Worm (Caenorhabditis elegans) whole organism, early embryonic: Measurements from ENCODE around the gene R02F2.5.

ENCODE experiments used
- B0310.2 ChIP-seq: sonication (generic microtip); optimal IDR thresholded peaks from 2 replicates; lab custom pipeline; 2016; ENCODE audit warnings: mild to moderate bottlenecking, missing genetic modification characterization, missing compliant biosample characterization
- F13C5.2 ChIP-seq: sonication (generic microtip); optimal IDR thresholded peaks from 2 replicates; lab custom pipeline; 2017; ENCODE audit warnings: mild to moderate bottlenecking, missing genetic modification characterization, inconsistent platforms, missing compliant biosample characterization
- ama-1 ChIP-seq: fragments of 150-350 bp; optimal IDR thresholded peaks from 2 replicates; lab custom pipeline; 2014
- ceh-13 ChIP-seq: fragments of 200-800 bp; sonication (Bioruptor generic); optimal IDR thresholded peaks from 2 replicates; lab custom pipeline; 2018; ENCODE audit warnings: mild to moderate bottlenecking, missing genetic modification characterization, missing compliant biosample characterization
- ets-7 ChIP-seq: sonication (generic microtip); optimal IDR thresholded peaks from 2 replicates; lab custom pipeline; 2016; ENCODE audit warnings: missing genotype, missing genetic modification characterization, missing compliant biosample characterization
- flt-1 ChIP-seq: fragments of 200-800 bp; sonication (Bioruptor generic); IDR thresholded peaks from 2 replicates; pipeline ENCODE4 v1.3.6; 2022; ENCODE audit warnings: missing genetic modification characterization, missing compliant biosample characterization
- hmbx-1 ChIP-seq: sonication (generic microtip); optimal IDR thresholded peaks from 2 replicates; lab custom pipeline; 2016; ENCODE audit warnings: mild to moderate bottlenecking, missing genetic modification characterization, missing compliant biosample characterization
- hmg-4 ChIP-seq: fragments of 200-800 bp; sonication (Bioruptor generic); optimal IDR thresholded peaks from 2 replicates; lab custom pipeline; 2018; ENCODE audit warnings: mild to moderate bottlenecking, missing genetic modification characterization, missing compliant biosample characterization
- hnd-1 ChIP-seq: sonication (generic microtip); optimal IDR thresholded peaks from 2 replicates; lab custom pipeline; 2016; ENCODE audit warnings: missing genetic modification characterization, missing compliant biosample characterization
- pes-1 ChIP-seq: fragments of 200-800 bp; sonication (Bioruptor generic); IDR thresholded peaks from 2 replicates; pipeline ENCODE4 v1.3.6; 2022; ENCODE audit warnings: missing genetic modification reagents, missing genetic modification characterization, missing compliant biosample characterization
- scrt-1 ChIP-seq: fragments of 200-800 bp; sonication (Bioruptor generic); IDR thresholded peaks from 2 replicates; pipeline ENCODE4 v1.3.6; 2022; ENCODE audit warnings: missing genetic modification characterization, missing compliant biosample characterization
- sea-1 ChIP-seq: fragments of 200-800 bp; sonication (Bioruptor generic); conservative IDR thresholded peaks from 2 replicates; pipeline ENCODE4 v1.3.6; 2022; ENCODE audit warnings: missing genetic modification characterization, missing compliant biosample characterization
- tbx-37 ChIP-seq: fragments of 200-800 bp; sonication (Bioruptor generic); conservative IDR thresholded peaks from 2 replicates; pipeline ENCODE4 v1.3.6; 2022; ENCODE audit warnings: missing genetic modification reagents, missing genetic modification characterization, missing compliant biosample characterization
- tra-4 ChIP-seq: sonication (generic microtip); optimal IDR thresholded peaks from 2 replicates; lab custom pipeline; 2017; ENCODE audit warnings: missing genetic modification characterization, missing compliant biosample characterization

DNA sequence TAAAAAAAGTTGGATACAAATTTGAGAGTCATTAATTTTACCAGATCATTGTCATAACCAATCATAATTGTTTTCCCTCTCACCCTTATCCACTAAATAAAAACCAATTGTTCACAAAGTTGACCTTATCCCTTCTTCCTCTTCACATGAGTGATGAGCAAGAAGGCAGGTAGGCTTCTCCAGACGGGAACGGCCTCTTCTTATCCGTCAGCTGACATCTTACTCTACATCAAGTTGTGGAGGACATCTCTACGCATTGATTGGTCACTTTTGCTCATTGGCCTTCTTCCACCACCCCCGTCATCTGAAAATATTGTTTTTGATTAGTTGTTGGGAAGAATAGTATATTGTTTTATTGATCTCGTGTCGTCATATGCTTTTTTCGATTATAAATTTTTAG, 7.2 kb downstream of the R02F2.5 start:
- TF ChIP-seq pes-1 (GFP tag; lab: Robert Waterston, UW) (no peak), hmg-4 (GFP tag; lab: Kevin White, UChicago) (no peak), F13C5.2 (tag; lab: Kevin White, UChicago) (no peak), sea-1 (GFP tag; lab: Robert Waterston, UW) (no peak), hmbx-1 (tag; lab: Kevin White, UChicago) (no peak), ama-1 (lab: Kevin White, UChicago) (no peak), scrt-1 (GFP tag; lab: Robert Waterston, UW) (no peak), B0310.2 (no peak), flt-1 (no peak), ceh-13 (GFP tag; lab: Kevin White, UChicago) (no peak), hnd-1 (no peak), ets-7 (tag; lab: Kevin White, UChicago) (no peak), tbx-37 (GFP tag; lab: Robert Waterston, UW) (no peak), tra-4 (tag; lab: Kevin White, UChicago) (no peak)
